Worm (Caenorhabditis elegans): ENCODE measurements around the gene D2062.5.

Gene D2062.5

DNA sequence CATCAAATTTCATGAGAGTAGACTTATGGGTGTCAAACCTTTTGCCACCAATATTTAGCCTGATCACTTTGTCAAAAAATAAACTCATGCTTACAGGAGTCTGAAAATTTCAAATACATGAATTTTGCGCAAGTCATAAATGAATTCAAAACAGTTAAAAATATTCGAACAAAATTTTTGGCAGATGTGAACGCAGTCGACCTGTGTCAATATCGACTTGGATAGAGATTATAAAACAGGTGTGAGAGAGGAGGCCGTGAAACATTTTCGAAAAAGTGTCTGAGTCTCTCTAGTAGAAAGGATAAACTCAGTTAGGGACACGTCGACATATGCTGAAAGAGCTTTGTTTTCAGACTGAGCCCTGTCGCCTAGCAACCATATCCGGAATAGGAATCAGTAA lies 24.2 kb downstream of the D2062.5 start, which contains the start of gene F22E5.12:
Gene F22E5.12, minus strand, starts transcription at position 101 of the 400 bp plus-strand sequence.
- TF ChIP-seq xbp-1 (tag; optimal IDR thresholded peaks at IDR 0.05) = peak; percentile 2

DNA sequence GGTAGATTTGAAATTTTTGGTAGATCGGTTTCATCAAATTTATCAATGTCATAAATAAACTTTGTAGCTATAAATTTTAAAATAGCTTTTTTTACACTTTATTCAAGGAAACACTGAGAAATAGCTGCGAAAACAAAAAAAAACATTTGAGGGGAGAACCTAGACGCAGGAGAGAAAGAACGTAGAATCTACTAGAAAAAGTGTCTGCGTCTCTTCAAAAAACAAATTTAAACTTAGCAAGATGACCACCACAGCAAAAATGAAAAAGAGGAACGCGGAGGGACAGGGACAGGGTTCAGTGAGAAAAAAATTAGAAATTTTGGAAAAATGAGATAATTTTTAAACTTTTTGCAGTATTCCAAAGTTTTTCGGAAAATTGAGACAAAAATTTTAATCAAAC lies 26.4 kb downstream of the D2062.5 start:
- TF ChIP-seq snu-23 (GFP tag; optimal IDR thresholded peaks at IDR 0.05) = peak; percentile 68
- no peak for TF ChIP-seq hlh-4 (tag; optimal IDR thresholded peaks at IDR 0.05)
- TF ChIP-seq mef-2 (tag; optimal IDR thresholded peaks at IDR 0.05) = no peak
- no peak for TF ChIP-seq ama-1 (optimal IDR thresholded peaks at IDR 0.05)
- TF ChIP-seq swsn-7 (tag; optimal IDR thresholded peaks at IDR 0.05) = peak; percentile 47
- TF ChIP-seq efl-1 (optimal IDR thresholded peaks at IDR 0.05) = peak; percentile 50 to 61
- TF ChIP-seq efl-1 (GFP tag; optimal IDR thresholded peaks at IDR 0.05 in 1 of 2) = peak; percentile 34 to 67
- no peak for TF ChIP-seq C04F5.9 (tag; optimal IDR thresholded peaks at IDR 0.05)
- no peak for TF ChIP-seq nhr-237 (tag; optimal IDR thresholded peaks at IDR 0.05)
- no peak for TF ChIP-seq sox-4 (tag; optimal IDR thresholded peaks at IDR 0.05)
- TF ChIP-seq grh-1 (GFP tag; IDR thresholded peaks at IDR 0.05) = no peak
- no peak for TF ChIP-seq ets-5 (GFP tag; IDR thresholded peaks at IDR 0.05)
- TF ChIP-seq Y116A8C.19 (tag; optimal IDR thresholded peaks at IDR 0.05; ENCODE audit: borderline replicate concordance) = no peak
- TF ChIP-seq lin-13 (GFP tag; optimal IDR thresholded peaks at IDR 0.05) = peak; percentile 38
- TF ChIP-seq hlh-17 (GFP tag; optimal IDR thresholded peaks at IDR 0.05; ENCODE audit: borderline replicate concordance) = no peak
- no peak for TF ChIP-seq efl-3 (GFP tag; optimal IDR thresholded peaks at IDR 0.05)
- no peak for TF ChIP-seq egl-13 (tag; optimal IDR thresholded peaks at IDR 0.05)
- TF ChIP-seq lir-3 (tag; optimal IDR thresholded peaks at IDR 0.05; ENCODE audit: poor library complexity) = no peak
- TF ChIP-seq nhr-71 (tag; optimal IDR thresholded peaks at IDR 0.05) = peak; percentile 61
- TF ChIP-seq elt-2 (tag; optimal IDR thresholded peaks at IDR 0.05) = no peak
- no peak for TF ChIP-seq aha-1 (tag; optimal IDR thresholded peaks at IDR 0.05)
- no peak for TF ChIP-seq ceh-63 (GFP tag; optimal IDR thresholded peaks at IDR 0.05)
- no peak for TF ChIP-seq nhr-77 (tag; optimal IDR thresholded peaks at IDR 0.05)
- TF ChIP-seq snpc-4 (tag; optimal IDR thresholded peaks at IDR 0.05) = no peak
- no peak for TF ChIP-seq ceh-88 (GFP tag; IDR thresholded peaks at IDR 0.05)
- TF ChIP-seq fos-1 (tag; optimal IDR thresholded peaks at IDR 0.05) = no peak
- TF ChIP-seq ces-1 (GFP tag; optimal IDR thresholded peaks at IDR 0.05) = no peak
- TF ChIP-seq unc-98 (GFP tag; IDR thresholded peaks at IDR 0.05) = no peak
- peak; percentile 49 for TF ChIP-seq nhr-20 (tag; optimal IDR thresholded peaks at IDR 0.05)
- TF ChIP-seq ceh-90 (tag; optimal IDR thresholded peaks at IDR 0.05) = no peak
- TF ChIP-seq zip-4 (GFP tag; optimal IDR thresholded peaks at IDR 0.05) = no peak
- TF ChIP-seq nhr-28 (tag; optimal IDR thresholded peaks at IDR 0.05) = no peak
- no peak for TF ChIP-seq lin-15B (tag; optimal IDR thresholded peaks at IDR 0.05)
- peak; percentile 47 for TF ChIP-seq nhr-85 (tag)
- TF ChIP-seq ztf-4 (tag; optimal IDR thresholded peaks at IDR 0.05) = no peak
- no peak for TF ChIP-seq vab-15 (tag; optimal IDR thresholded peaks at IDR 0.05)
- no peak for TF ChIP-seq mdl-1 (tag; optimal IDR thresholded peaks at IDR 0.05)
- no peak for TF ChIP-seq nhr-12 (tag; optimal IDR thresholded peaks at IDR 0.05)
- no peak for TF ChIP-seq isw-1 (GFP tag; IDR thresholded peaks at IDR 0.05)
- TF ChIP-seq ceh-8 (GFP tag; optimal IDR thresholded peaks at IDR 0.05) = no peak
- TF ChIP-seq alr-1 (tag; optimal IDR thresholded peaks at IDR 0.05; ENCODE audit: borderline replicate concordance) = no peak
- no peak for TF ChIP-seq sup-37 (GFP tag; optimal IDR thresholded peaks at IDR 0.05)
- no peak for TF ChIP-seq nhr-76 (tag; optimal IDR thresholded peaks at IDR 0.05)
- TF ChIP-seq jun-1 (tag; optimal IDR thresholded peaks at IDR 0.05) = no peak
- TF ChIP-seq fkh-8 (tag; optimal IDR thresholded peaks at IDR 0.05) = peak; percentile 52
- TF ChIP-seq tbx-2 (tag; optimal IDR thresholded peaks at IDR 0.05) = no peak
- TF ChIP-seq C16A3.4 (tag; optimal IDR thresholded peaks at IDR 0.05) = no peak
- TF ChIP-seq pag-3 (tag; optimal IDR thresholded peaks at IDR 0.05; ENCODE audit: borderline replicate concordance, insufficient read depth) = no peak
- no peak for TF ChIP-seq mab-9 (GFP tag; IDR thresholded peaks at IDR 0.05)
- TF ChIP-seq lin-14 (GFP tag; optimal IDR thresholded peaks at IDR 0.05) = peak; percentile 76
- no peak for TF ChIP-seq ztf-11 (tag; optimal IDR thresholded peaks at IDR 0.05)

All from whole organism, L1 larva.